Worm (Caenorhabditis elegans): Measurements from ENCODE around the gene hpo-30.

The hpo-30 gene

DNA sequence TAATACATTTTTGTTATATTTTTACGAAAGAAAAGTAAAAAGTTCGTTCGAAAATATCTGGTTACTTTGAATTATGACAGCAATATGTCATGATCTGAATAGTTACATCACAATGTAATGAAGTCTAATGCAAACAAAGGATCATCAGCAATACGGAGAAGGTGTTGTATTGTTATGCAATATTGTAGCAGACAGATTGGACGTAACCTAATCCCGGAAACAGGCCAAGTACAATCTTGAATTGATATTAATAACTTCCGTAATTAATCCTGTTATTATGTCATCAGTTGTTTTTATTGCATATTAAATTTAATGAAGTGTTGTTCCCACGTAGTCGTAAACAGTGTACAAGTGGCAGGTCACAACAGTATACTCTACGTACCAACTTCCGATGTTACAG lies 28.6 kb downstream of the hpo-30 start:
- TF ChIP-seq ceh-36 (tag; optimal IDR thresholded peaks at IDR 0.05) (peak; percentile 3), hmg-4 (GFP tag; optimal IDR thresholded peaks at IDR 0.05) (no peak)

DNA sequence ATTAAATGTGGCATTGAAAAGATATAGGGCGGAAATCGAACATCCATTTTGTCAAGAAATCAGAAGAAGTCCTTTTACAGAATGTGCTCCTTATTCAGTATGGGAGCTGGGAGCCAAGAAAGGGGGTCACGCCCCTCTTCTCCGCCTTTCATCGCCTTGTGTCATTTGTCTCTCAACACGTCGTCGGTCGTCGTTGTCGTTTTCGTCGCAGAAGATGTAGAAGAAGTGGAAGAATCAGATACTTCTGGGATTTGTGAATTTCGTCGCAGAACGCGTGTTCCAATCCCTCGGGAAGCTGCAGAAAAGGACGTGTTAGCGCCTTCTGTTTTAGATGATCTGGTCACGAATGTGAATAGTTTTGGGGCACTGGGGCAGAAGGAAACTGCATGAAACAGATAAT lies 33.2 kb downstream of the hpo-30 start, which contains the start of gene bnc-1:
bnc-1 (minus strand) TSS at position 101 of the 400 bp plus-strand sequence.
- TF ChIP-seq hmg-4 (GFP tag; optimal IDR thresholded peaks at IDR 0.05) (no peak), ceh-13 (GFP tag; optimal IDR thresholded peaks at IDR 0.05) (no peak), flt-1 (GFP tag; IDR thresholded peaks at IDR 0.05) (no peak)

DNA sequence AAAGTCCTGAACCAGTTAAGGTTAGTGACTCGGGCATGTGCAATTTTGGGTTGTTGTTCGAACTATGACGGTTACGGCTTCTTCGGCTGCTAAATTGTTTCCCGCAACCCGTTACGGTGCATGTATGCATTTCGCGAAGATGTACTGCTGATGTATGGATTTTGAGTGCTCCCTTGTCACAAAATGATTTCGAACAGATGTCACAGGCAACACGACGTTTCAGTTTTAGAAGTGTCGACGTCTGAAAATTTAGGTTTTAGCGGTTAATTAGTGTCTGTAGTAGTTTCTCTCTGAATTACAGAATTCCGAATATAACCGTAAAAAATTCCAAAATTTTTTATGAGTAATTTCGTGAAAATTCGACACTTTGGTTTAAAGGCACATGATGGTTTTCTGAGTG lies 34.4 kb downstream of the hpo-30 start:
- no peak for TF ChIP-seq tbx-11 (GFP tag; IDR thresholded peaks at IDR 0.05)

DNA sequence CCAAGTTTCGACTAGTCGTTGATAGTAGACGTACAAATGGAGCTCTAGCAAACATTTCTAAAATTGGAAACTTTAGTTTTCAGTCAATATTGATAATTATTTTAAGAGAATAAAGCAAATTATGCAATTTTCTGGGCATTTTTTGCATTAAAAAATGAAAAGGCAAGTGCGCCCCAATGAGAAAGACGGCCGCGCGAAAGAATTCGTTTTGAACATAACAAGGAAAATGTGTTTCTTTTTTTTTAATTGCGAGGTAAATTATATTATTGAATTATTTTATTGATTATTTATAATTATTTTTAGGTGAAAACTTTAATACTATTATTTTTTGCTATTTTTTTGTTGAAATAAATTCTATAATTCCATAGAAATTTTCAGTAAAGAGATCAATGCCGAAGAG lies 38.7 kb downstream of the hpo-30 start, which contains the start of the genes tsfm-1 and capg-2:
tsfm-1 (minus strand) TSS at position 57 of the 400 bp plus-strand sequence.
capg-2 (plus strand) TSS at position 379 of the 400 bp plus-strand sequence.
- no peak for TF ChIP-seq F13C5.2 (tag; optimal IDR thresholded peaks at IDR 0.05)
- TF ChIP-seq aly-1 (tag; optimal IDR thresholded peaks at IDR 0.05), result no peak
- no peak for TF ChIP-seq hmbx-1 (tag; optimal IDR thresholded peaks at IDR 0.05)
- no peak for TF ChIP-seq tra-4 (tag; optimal IDR thresholded peaks at IDR 0.05)
- TF ChIP-seq scrt-1 (GFP tag; IDR thresholded peaks at IDR 0.05), result no peak
- no peak for TF ChIP-seq flt-1 (GFP tag; IDR thresholded peaks at IDR 0.05)
- TF ChIP-seq hnd-1 (tag; optimal IDR thresholded peaks at IDR 0.05), result no peak
- TF ChIP-seq tbx-37 (GFP tag; conservative IDR thresholded peaks at IDR 0.05), result no peak
- no peak for TF ChIP-seq hmg-4 (GFP tag; optimal IDR thresholded peaks at IDR 0.05)
- TF ChIP-seq ets-7 (tag; optimal IDR thresholded peaks at IDR 0.05), result no peak
- no peak for TF ChIP-seq ceh-13 (GFP tag; optimal IDR thresholded peaks at IDR 0.05)
- TF ChIP-seq ama-1 (optimal IDR thresholded peaks at IDR 0.05), result no peak
- no peak for TF ChIP-seq pes-1 (GFP tag; IDR thresholded peaks at IDR 0.05)
- no peak for TF ChIP-seq sea-1 (GFP tag; conservative IDR thresholded peaks at IDR 0.05)
- TF ChIP-seq B0310.2 (tag; optimal IDR thresholded peaks at IDR 0.05), result no peak
- no peak for TF ChIP-seq tbx-11 (GFP tag; IDR thresholded peaks at IDR 0.05)
- TF ChIP-seq ceh-36 (tag; optimal IDR thresholded peaks at IDR 0.05), result no peak

DNA sequence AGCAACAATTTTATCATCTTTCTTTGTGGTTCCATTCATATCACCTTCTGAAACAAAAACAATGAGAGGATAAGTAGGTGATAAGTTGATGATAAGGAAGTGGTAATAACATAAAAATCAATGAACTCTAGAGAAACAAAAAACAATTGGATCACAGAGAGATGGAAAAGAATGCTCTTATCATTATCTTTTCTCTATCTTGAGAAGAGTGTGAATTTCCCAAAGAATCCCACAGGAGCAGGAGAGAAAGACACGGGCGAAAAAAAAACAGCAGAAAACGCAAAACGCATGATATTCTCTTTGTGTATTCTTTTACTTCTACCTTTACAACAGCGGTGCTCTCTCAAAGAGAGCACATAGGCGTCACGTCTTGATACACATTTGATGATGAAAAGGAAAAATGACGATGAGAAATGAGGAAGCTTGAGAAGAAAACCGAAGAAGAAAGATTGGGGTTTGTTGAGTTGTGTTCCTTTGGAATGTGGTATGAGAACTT lies 40.8 kb downstream of the hpo-30 start, which contains the start of gene twk-24:
twk-24 (minus strand) TSS at position 51 of the 496 bp plus-strand sequence.
- no peak for TF ChIP-seq F13C5.2 (tag; optimal IDR thresholded peaks at IDR 0.05)
- TF ChIP-seq sea-1 (GFP tag; conservative IDR thresholded peaks at IDR 0.05), result no peak
- TF ChIP-seq tbx-11 (GFP tag; IDR thresholded peaks at IDR 0.05), result no peak
- TF ChIP-seq tbx-37 (GFP tag; conservative IDR thresholded peaks at IDR 0.05), result no peak
- TF ChIP-seq hnd-1 (tag; optimal IDR thresholded peaks at IDR 0.05), result no peak
- no peak for TF ChIP-seq B0310.2 (tag; optimal IDR thresholded peaks at IDR 0.05)
- no peak for TF ChIP-seq pes-1 (GFP tag; IDR thresholded peaks at IDR 0.05)
- TF ChIP-seq ceh-13 (GFP tag; optimal IDR thresholded peaks at IDR 0.05), result no peak
- TF ChIP-seq ets-7 (tag; optimal IDR thresholded peaks at IDR 0.05), result no peak
- no peak for TF ChIP-seq aly-1 (tag; optimal IDR thresholded peaks at IDR 0.05)
- no peak for TF ChIP-seq flt-1 (GFP tag; IDR thresholded peaks at IDR 0.05)
- no peak for TF ChIP-seq tra-4 (tag; optimal IDR thresholded peaks at IDR 0.05)
- TF ChIP-seq ceh-36 (tag; optimal IDR thresholded peaks at IDR 0.05), result no peak

DNA sequence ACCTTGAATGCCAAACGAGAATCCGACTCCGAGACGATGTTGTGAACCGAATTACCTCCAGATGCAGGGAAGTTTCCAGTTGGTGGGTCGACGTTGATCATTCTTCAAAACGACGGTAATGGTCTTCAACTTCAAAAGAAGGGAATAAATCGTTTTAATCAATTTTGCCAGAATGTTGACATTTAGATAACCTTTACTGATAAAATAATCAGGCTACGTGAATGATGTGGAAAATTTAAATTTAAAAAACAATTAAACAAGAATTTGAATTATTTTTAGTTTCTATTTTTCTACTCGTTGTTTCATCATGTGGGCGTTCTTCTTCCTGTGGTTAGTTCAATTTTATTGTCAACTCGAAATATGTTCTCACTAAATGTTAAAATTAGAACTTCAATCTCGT lies 46.4 kb downstream of the hpo-30 start, which contains the start of gene ssp-35:
ssp-35 (minus strand) TSS at position 101 of the 400 bp plus-strand sequence.
- TF ChIP-seq sea-1 (GFP tag; conservative IDR thresholded peaks at IDR 0.05) (no peak), hnd-1 (tag; optimal IDR thresholded peaks at IDR 0.05) (no peak), hmg-4 (GFP tag; optimal IDR thresholded peaks at IDR 0.05) (no peak), aly-1 (tag; optimal IDR thresholded peaks at IDR 0.05) (no peak), ceh-36 (tag; optimal IDR thresholded peaks at IDR 0.05) (no peak), pes-1 (GFP tag; IDR thresholded peaks at IDR 0.05) (no peak), hmbx-1 (tag; optimal IDR thresholded peaks at IDR 0.05) (no peak), tbx-37 (GFP tag; conservative IDR thresholded peaks at IDR 0.05) (no peak), F13C5.2 (tag; optimal IDR thresholded peaks at IDR 0.05) (no peak)

DNA sequence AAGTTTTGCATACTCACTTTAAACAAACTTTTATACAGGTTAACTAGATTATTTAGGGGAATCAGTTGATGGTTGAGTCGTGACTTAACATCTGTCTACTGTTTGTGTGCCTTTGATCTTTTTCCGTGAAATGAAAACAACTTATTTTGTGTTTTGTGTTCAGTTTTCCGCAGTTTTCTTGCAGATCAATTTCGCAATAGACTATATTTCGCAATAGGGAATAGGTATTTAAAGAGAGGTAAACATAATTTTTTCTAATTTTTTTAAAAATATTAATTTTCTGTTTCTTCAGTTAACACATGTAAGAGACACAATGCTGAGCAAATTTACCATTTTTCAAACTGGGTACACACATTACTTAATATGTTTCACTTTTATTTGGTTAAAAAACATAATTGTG lies 48.8 kb downstream of the hpo-30 start, which contains the start of gene tbb-6:
tbb-6 (plus strand) TSS at position 155 of the 400 bp plus-strand sequence.
- no peak for TF ChIP-seq F13C5.2 (tag; optimal IDR thresholded peaks at IDR 0.05)
- no peak for TF ChIP-seq flt-1 (GFP tag; IDR thresholded peaks at IDR 0.05)
- TF ChIP-seq tra-4 (tag; optimal IDR thresholded peaks at IDR 0.05), result no peak
- no peak for TF ChIP-seq sea-1 (GFP tag; conservative IDR thresholded peaks at IDR 0.05)
- TF ChIP-seq tbx-11 (GFP tag; IDR thresholded peaks at IDR 0.05), result no peak
- TF ChIP-seq hmg-4 (GFP tag; optimal IDR thresholded peaks at IDR 0.05), result no peak
- no peak for TF ChIP-seq B0310.2 (tag; optimal IDR thresholded peaks at IDR 0.05)
- TF ChIP-seq ceh-13 (GFP tag; optimal IDR thresholded peaks at IDR 0.05), result no peak
- TF ChIP-seq aly-1 (tag; optimal IDR thresholded peaks at IDR 0.05), result no peak
- TF ChIP-seq hmbx-1 (tag; optimal IDR thresholded peaks at IDR 0.05), result no peak
- TF ChIP-seq ets-7 (tag; optimal IDR thresholded peaks at IDR 0.05), result no peak
- TF ChIP-seq ceh-36 (tag; optimal IDR thresholded peaks at IDR 0.05), result no peak
- no peak for TF ChIP-seq ama-1 (optimal IDR thresholded peaks at IDR 0.05)
- no peak for TF ChIP-seq pes-1 (GFP tag; IDR thresholded peaks at IDR 0.05)
- no peak for TF ChIP-seq scrt-1 (GFP tag; IDR thresholded peaks at IDR 0.05)
- TF ChIP-seq hnd-1 (tag; optimal IDR thresholded peaks at IDR 0.05), result no peak
- no peak for TF ChIP-seq tbx-37 (GFP tag; conservative IDR thresholded peaks at IDR 0.05)

DNA sequence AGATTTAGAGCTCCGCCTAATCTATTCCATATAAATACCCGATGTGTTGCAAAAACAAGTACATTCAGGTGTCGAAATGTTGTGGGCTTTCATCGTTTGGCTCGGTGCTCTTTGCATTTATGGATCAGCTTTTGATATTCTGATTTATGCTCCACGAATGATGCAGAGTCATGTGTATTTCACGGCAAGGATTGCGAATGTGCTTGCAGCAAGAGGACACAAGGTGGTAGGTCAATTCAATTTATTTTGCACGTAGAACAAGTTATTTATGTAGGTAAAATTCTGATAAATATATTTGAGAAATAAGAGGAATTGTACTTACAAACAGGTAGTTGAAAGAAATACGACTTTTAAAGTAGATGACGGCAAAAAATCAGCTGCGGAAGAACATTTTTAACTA lies 51.2 kb downstream of the hpo-30 start, which contains the start of gene ugt-56:
ugt-56 (plus strand) TSS at position 61 of the 400 bp plus-strand sequence.
- no peak for TF ChIP-seq ceh-36 (tag; optimal IDR thresholded peaks at IDR 0.05)
- TF ChIP-seq ceh-13 (GFP tag; optimal IDR thresholded peaks at IDR 0.05), result no peak
- TF ChIP-seq hmg-4 (GFP tag; optimal IDR thresholded peaks at IDR 0.05), result no peak
- TF ChIP-seq hnd-1 (tag; optimal IDR thresholded peaks at IDR 0.05), result no peak
- TF ChIP-seq sea-1 (GFP tag; conservative IDR thresholded peaks at IDR 0.05), result no peak
- TF ChIP-seq tra-4 (tag; optimal IDR thresholded peaks at IDR 0.05), result no peak
- no peak for TF ChIP-seq flt-1 (GFP tag; IDR thresholded peaks at IDR 0.05)
- TF ChIP-seq ets-7 (tag; optimal IDR thresholded peaks at IDR 0.05), result no peak
- TF ChIP-seq aly-1 (tag; optimal IDR thresholded peaks at IDR 0.05), result no peak
- no peak for TF ChIP-seq pes-1 (GFP tag; IDR thresholded peaks at IDR 0.05)
